Worm (Caenorhabditis elegans) whole organism, early embryonic: ENCODE data around the gene pkn-1.

ENCODE experiments used
- B0310.2 ChIP-seq: sonication (generic microtip); optimal IDR thresholded peaks from 2 replicates; lab custom pipeline; 2016; ENCODE audit warnings: mild to moderate bottlenecking, missing genetic modification characterization, missing compliant biosample characterization
- F13C5.2 ChIP-seq: sonication (generic microtip); optimal IDR thresholded peaks from 2 replicates; lab custom pipeline; 2017; ENCODE audit warnings: mild to moderate bottlenecking, missing genetic modification characterization, inconsistent platforms, missing compliant biosample characterization
- aly-1 ChIP-seq: sonication (generic microtip); optimal IDR thresholded peaks from 2 replicates; lab custom pipeline; 2016; ENCODE audit warnings: missing genetic modification characterization, missing compliant biosample characterization
- ama-1 ChIP-seq: fragments of 150-350 bp; optimal IDR thresholded peaks from 2 replicates; lab custom pipeline; 2014
- ceh-13 ChIP-seq: fragments of 200-800 bp; sonication (Bioruptor generic); optimal IDR thresholded peaks from 2 replicates; lab custom pipeline; 2018; ENCODE audit warnings: mild to moderate bottlenecking, missing genetic modification characterization, missing compliant biosample characterization
- ceh-36 ChIP-seq: sonication (generic microtip); optimal IDR thresholded peaks from 2 replicates; lab custom pipeline; 2016; ENCODE audit warnings: missing genetic modification characterization, inconsistent platforms, missing compliant biosample characterization
- ets-7 ChIP-seq: sonication (generic microtip); optimal IDR thresholded peaks from 2 replicates; lab custom pipeline; 2016; ENCODE audit warnings: missing genotype, missing genetic modification characterization, missing compliant biosample characterization
- flt-1 ChIP-seq: fragments of 200-800 bp; sonication (Bioruptor generic); IDR thresholded peaks from 2 replicates; pipeline ENCODE4 v1.3.6; 2022; ENCODE audit warnings: missing genetic modification characterization, missing compliant biosample characterization
- hmbx-1 ChIP-seq: sonication (generic microtip); optimal IDR thresholded peaks from 2 replicates; lab custom pipeline; 2016; ENCODE audit warnings: mild to moderate bottlenecking, missing genetic modification characterization, missing compliant biosample characterization
- hmg-4 ChIP-seq: fragments of 200-800 bp; sonication (Bioruptor generic); optimal IDR thresholded peaks from 2 replicates; lab custom pipeline; 2018; ENCODE audit warnings: mild to moderate bottlenecking, missing genetic modification characterization, missing compliant biosample characterization
- hnd-1 ChIP-seq: sonication (generic microtip); optimal IDR thresholded peaks from 2 replicates; lab custom pipeline; 2016; ENCODE audit warnings: missing genetic modification characterization, missing compliant biosample characterization
- pes-1 ChIP-seq: fragments of 200-800 bp; sonication (Bioruptor generic); IDR thresholded peaks from 2 replicates; pipeline ENCODE4 v1.3.6; 2022; ENCODE audit warnings: missing genetic modification reagents, missing genetic modification characterization, missing compliant biosample characterization
- scrt-1 ChIP-seq: fragments of 200-800 bp; sonication (Bioruptor generic); IDR thresholded peaks from 2 replicates; pipeline ENCODE4 v1.3.6; 2022; ENCODE audit warnings: missing genetic modification characterization, missing compliant biosample characterization
- sea-1 ChIP-seq: fragments of 200-800 bp; sonication (Bioruptor generic); conservative IDR thresholded peaks from 2 replicates; pipeline ENCODE4 v1.3.6; 2022; ENCODE audit warnings: missing genetic modification characterization, missing compliant biosample characterization
- tbx-11 ChIP-seq: fragments of 200-800 bp; sonication (Bioruptor generic); IDR thresholded peaks from 2 replicates; pipeline ENCODE4 v1.3.6; 2022; ENCODE audit warnings: missing genetic modification characterization, missing compliant biosample characterization
- tbx-37 ChIP-seq: fragments of 200-800 bp; sonication (Bioruptor generic); conservative IDR thresholded peaks from 2 replicates; pipeline ENCODE4 v1.3.6; 2022; ENCODE audit warnings: missing genetic modification reagents, missing genetic modification characterization, missing compliant biosample characterization
- tra-4 ChIP-seq: sonication (generic microtip); optimal IDR thresholded peaks from 2 replicates; lab custom pipeline; 2017; ENCODE audit warnings: missing genetic modification characterization, missing compliant biosample characterization

Gene pkn-1

ce11 chrX:10377663-10378062, 19.4 kb upstream of the pkn-1 start:
- TF ChIP-seq flt-1 (GFP tag; lab: Robert Waterston, UW): 0 out of 2 replicates have a peak, but pooled peaks have one; percentile 26
- no peak for TF ChIP-seq aly-1 (tag; lab: Kevin White, UChicago)

- TF ChIP-seq pes-1 (no peak), B0310.2 (tag; lab: Kevin White, UChicago) (no peak), scrt-1 (GFP tag; lab: Robert Waterston, UW) (no peak), ceh-13 (no peak), tbx-11 (no peak), F13C5.2 (tag; lab: Kevin White, UChicago) (no peak), hmbx-1 (tag; lab: Kevin White, UChicago) (no peak), tra-4 (no peak), aly-1 (tag; lab: Kevin White, UChicago) (no peak), ama-1 (lab: Kevin White, UChicago) (no peak), hnd-1 (tag; lab: Kevin White, UChicago) (no peak), ceh-36 (tag; lab: Kevin White, UChicago) (no peak)
These were observed 17.4 kb upstream of the pkn-1 start, which contains the start of gene rme-4 for ce11 chrX:10379678-10380077. TSS of gene rme-4 (minus strand) at chrX:10379845.

ce11 chrX:10386001-10386400, 11.0 kb upstream of the pkn-1 start:
- no peak for TF ChIP-seq hmg-4 (GFP tag; lab: Kevin White, UChicago)
- TF ChIP-seq tra-4: no peak

- TF ChIP-seq ama-1 (lab: Kevin White, UChicago) (no peak), aly-1 (tag; lab: Kevin White, UChicago) (no peak), B0310.2 (tag; lab: Kevin White, UChicago) (no peak), hmg-4 (GFP tag; lab: Kevin White, UChicago) (no peak), hmbx-1 (tag; lab: Kevin White, UChicago) (no peak), ceh-36 (tag; lab: Kevin White, UChicago) (no peak), ceh-13 (no peak), tbx-11 (no peak), scrt-1 (GFP tag; lab: Robert Waterston, UW) (no peak), hnd-1 (tag; lab: Kevin White, UChicago) (no peak), ets-7 (tag; lab: Kevin White, UChicago) (no peak), tra-4 (no peak)
These were observed 10.6 kb upstream of the pkn-1 start, which contains the start of gene dyf-6 for ce11 chrX:10386408-10386807. TSS of gene dyf-6 (minus strand) at chrX:10386508.

ce11 chrX:10391174-10391573, 5.9 kb upstream of the pkn-1 start:
- no peak for TF ChIP-seq hmg-4 (GFP tag; lab: Kevin White, UChicago)
- no peak for TF ChIP-seq tbx-11
- no peak; the same call in 1 of the 2 replicates for TF ChIP-seq tbx-37 (GFP tag; lab: Robert Waterston, UW)
- no peak for TF ChIP-seq tra-4
- no peak for TF ChIP-seq hnd-1 (tag; lab: Kevin White, UChicago)
- TF ChIP-seq B0310.2 (tag; lab: Kevin White, UChicago): no peak
- TF ChIP-seq pes-1: no peak
- no peak for TF ChIP-seq scrt-1 (GFP tag; lab: Robert Waterston, UW)
- no peak for TF ChIP-seq ceh-13
- no peak for TF ChIP-seq flt-1 (GFP tag; lab: Robert Waterston, UW)
- no peak for TF ChIP-seq aly-1 (tag; lab: Kevin White, UChicago)
- TF ChIP-seq ceh-36 (tag; lab: Kevin White, UChicago): no peak
- no peak for TF ChIP-seq hmbx-1 (tag; lab: Kevin White, UChicago)
- TF ChIP-seq ets-7 (tag; lab: Kevin White, UChicago): no peak

- TF ChIP-seq flt-1 (GFP tag; lab: Robert Waterston, UW) (no peak), F13C5.2 (tag; lab: Kevin White, UChicago) (no peak), hmbx-1 (tag; lab: Kevin White, UChicago) (no peak), tbx-37 (GFP tag; lab: Robert Waterston, UW) (no peak), aly-1 (tag; lab: Kevin White, UChicago) (no peak), ceh-36 (tag; lab: Kevin White, UChicago) (no peak), scrt-1 (GFP tag; lab: Robert Waterston, UW) (no peak), ceh-13 (no peak), ets-7 (tag; lab: Kevin White, UChicago) (no peak), tra-4 (no peak), B0310.2 (tag; lab: Kevin White, UChicago) (no peak), hnd-1 (tag; lab: Kevin White, UChicago) (no peak), hmg-4 (GFP tag; lab: Kevin White, UChicago) (no peak)
These were observed 4.2 kb upstream of the pkn-1 start for ce11 chrX:10392792-10393191.

ce11 chrX:10393362-10393761, 3.7 kb upstream of the pkn-1 start:
- TF ChIP-seq tbx-37 (GFP tag; lab: Robert Waterston, UW) (no peak), tra-4 (no peak), hnd-1 (tag; lab: Kevin White, UChicago) (no peak), sea-1 (GFP tag; lab: Robert Waterston, UW) (no peak), F13C5.2 (tag; lab: Kevin White, UChicago) (no peak), scrt-1 (GFP tag; lab: Robert Waterston, UW) (no peak), aly-1 (tag; lab: Kevin White, UChicago) (no peak), ets-7 (tag; lab: Kevin White, UChicago) (no peak), pes-1 (no peak), ama-1 (lab: Kevin White, UChicago) (no peak), hmbx-1 (tag; lab: Kevin White, UChicago) (no peak), ceh-13 (no peak)

- no peak for TF ChIP-seq B0310.2 (tag; lab: Kevin White, UChicago)
- peak; percentile 54 for TF ChIP-seq hmg-4 (GFP tag; lab: Kevin White, UChicago)
These were observed 2.8 kb upstream of the pkn-1 start for ce11 chrX:10394238-10394637.
